Fruit fly (Drosophila melanogaster) whole organism, embryonic: ENCODE results near the gene Mo25.

Source experiments
- Aef1 ChIP-seq: fragments of 200-800 bp; sonication (Bioruptor generic); IDR thresholded peaks from 3 replicates; pipeline ENCODE4 v1.3.6; 2022; ENCODE audit warnings: missing biosample characterization, missing genetic modification characterization
- Atf6 ChIP-seq: fragments of 200-800 bp; sonication (Bioruptor generic); IDR thresholded peaks from 2 replicates; pipeline ENCODE4 v1.3.6; 2022; ENCODE audit warnings: missing biosample characterization, missing genetic modification characterization
- B-H1 ChIP-seq: fragments of 200-800 bp; sonication (Bioruptor generic); IDR thresholded peaks from 3 replicates; pipeline ENCODE4 v1.3.6; 2022; ENCODE audit warnings: missing biosample characterization, missing genetic modification characterization
- CG10209 ChIP-seq: fragments of 200-800 bp; sonication (Bioruptor generic); optimal IDR thresholded peaks from 3 replicates; lab custom pipeline; 2017; ENCODE audit warnings: missing biosample characterization, mild to moderate bottlenecking, missing genetic modification characterization, missing genetic modification reagents
- CG1024 ChIP-seq: fragments of 200-800 bp; sonication (Bioruptor generic); IDR thresholded peaks from 2 replicates; pipeline ENCODE4 v1.3.6; 2022; ENCODE audit warnings: missing biosample characterization, missing genetic modification characterization
- CG10462 ChIP-seq: fragments of 200-800 bp; sonication (Bioruptor generic); optimal IDR thresholded peaks from 2 replicates; lab custom pipeline; 2016; ENCODE audit warnings: missing biosample characterization, missing genetic modification characterization
- CG11695 ChIP-seq: fragments of 200-800 bp; sonication (Bioruptor generic); IDR thresholded peaks from 3 replicates; pipeline ENCODE4 v1.3.6; 2022; ENCODE audit warnings: missing biosample characterization, missing genetic modification characterization
- CG11723 ChIP-seq: fragments of 200-800 bp; sonication (Bioruptor generic); optimal IDR thresholded peaks from 2 replicates; lab custom pipeline; 2017; ENCODE audit warnings: missing biosample characterization, mild to moderate bottlenecking, missing genetic modification characterization
- CG12299 ChIP-seq: fragments of 200-800 bp; sonication (Bioruptor generic); optimal IDR thresholded peaks from 2 replicates; lab custom pipeline; 2018; ENCODE audit warnings: missing biosample characterization, mild to moderate bottlenecking, missing genetic modification characterization
- CG13123 ChIP-seq: fragments of 200-800 bp; sonication (Bioruptor generic); optimal IDR thresholded peaks from 2 replicates; lab custom pipeline; 2016; ENCODE audit warnings: missing biosample characterization, missing genetic modification characterization
- CG16815 ChIP-seq: fragments of 200-800 bp; sonication (Bioruptor generic); optimal IDR thresholded peaks from 3 replicates; lab custom pipeline; 2017; ENCODE audit warnings: missing biosample characterization, mild to moderate bottlenecking, missing genetic modification characterization
- CG17186 ChIP-seq: fragments of 200-800 bp; sonication (Bioruptor generic); optimal IDR thresholded peaks from 3 replicates; lab custom pipeline; 2017; ENCODE audit warnings: missing biosample characterization, missing genetic modification reagents, missing genetic modification characterization
- CG2889 ChIP-seq: fragments of 200-800 bp; sonication (Bioruptor generic); IDR thresholded peaks from 3 replicates; pipeline ENCODE4 v1.3.6; 2022; ENCODE audit warnings: missing biosample characterization, missing genetic modification characterization
- CG31388 ChIP-seq: fragments of 200-800 bp; sonication (Bioruptor generic); optimal IDR thresholded peaks from 2 replicates; lab custom pipeline; 2016; ENCODE audit warnings: missing biosample characterization, missing genetic modification characterization
- CG3726 ChIP-seq: fragments of 200-800 bp; sonication (Bioruptor generic); IDR thresholded peaks from 3 replicates; pipeline ENCODE4, ENCODE4 v1.3.6; 2022; ENCODE audit warnings: missing biosample characterization, missing genetic modification characterization
- CG3847 ChIP-seq: fragments of 200-800 bp; sonication (Bioruptor generic); IDR thresholded peaks from 2 replicates; pipeline ENCODE4 v1.3.6; 2022; ENCODE audit warnings: missing biosample characterization, missing genetic modification characterization
- CG4404 ChIP-seq: fragments of 200-800 bp; sonication (Bioruptor generic); IDR thresholded peaks from 2 replicates; pipeline ENCODE4 v1.3.6; 2022; ENCODE audit warnings: missing biosample characterization, missing genetic modification characterization
- CG7357 ChIP-seq: fragments of 200-800 bp; sonication (Bioruptor generic); IDR thresholded peaks from 3 replicates; pipeline ENCODE4 v1.3.6; 2022; ENCODE audit warnings: missing biosample characterization, missing genetic modification characterization
- CG7987 ChIP-seq: fragments of 200-800 bp; sonication (Bioruptor generic); optimal IDR thresholded peaks from 2 replicates; lab custom pipeline; 2018; ENCODE audit warnings: missing biosample characterization, mild to moderate bottlenecking, missing genetic modification characterization, moderate library complexity
- CG8359 ChIP-seq: fragments of 200-800 bp; sonication (Bioruptor generic); optimal IDR thresholded peaks from 2 replicates; lab custom pipeline; 2017; ENCODE audit warnings: missing biosample characterization, mild to moderate bottlenecking, missing genetic modification characterization, borderline replicate concordance
- CHES-1-like ChIP-seq: fragments of 200-800 bp; sonication (Bioruptor generic); optimal IDR thresholded peaks from 2 replicates; lab custom pipeline; 2016; ENCODE audit warnings: missing biosample characterization, missing genetic modification characterization
- CTCF ChIP-seq: fragments of 200-800 bp; sonication (Bioruptor generic); optimal IDR thresholded peaks from 2 replicates; lab custom pipeline; 2017; ENCODE audit warnings: missing biosample characterization, mild to moderate bottlenecking, missing genetic modification characterization, moderate library complexity
- CoRest ChIP-seq: fragments of 200-800 bp; sonication (Bioruptor generic); optimal IDR thresholded peaks from 3 replicates; lab custom pipeline; 2018; ENCODE audit warnings: missing biosample characterization, mild to moderate bottlenecking, missing genetic modification characterization, moderate library complexity
- CrebB ChIP-seq: fragments of 200-800 bp; sonication (Bioruptor generic); optimal IDR thresholded peaks from 3 replicates; lab custom pipeline; 2018; ENCODE audit warnings: missing biosample characterization, mild to moderate bottlenecking, missing genetic modification characterization
- H15 ChIP-seq: fragments of 200-800 bp; sonication (Bioruptor generic); IDR thresholded peaks from 3 replicates; pipeline ENCODE4 v1.3.6; 2022; ENCODE audit warnings: missing biosample characterization, missing genetic modification characterization
- HHEX ChIP-seq: fragments of 200-800 bp; sonication (Bioruptor generic); optimal IDR thresholded peaks from 3 replicates; lab custom pipeline; 2017; ENCODE audit warnings: missing biosample characterization, mild to moderate bottlenecking, missing genetic modification characterization, missing genetic modification reagents
- HLH4C ChIP-seq: fragments of 200-800 bp; sonication (Bioruptor generic); IDR thresholded peaks from 3 replicates; pipeline ENCODE4 v1.3.6; 2022; ENCODE audit warnings: missing biosample characterization, missing genetic modification characterization; ENCODE audit not compliant: partially characterized antibody
- HLH54F ChIP-seq: fragments of 200-800 bp; sonication (Bioruptor generic); optimal IDR thresholded peaks from 3 replicates; lab custom pipeline; 2016; ENCODE audit warnings: missing biosample characterization, missing genetic modification characterization
- Jarid2 ChIP-seq: fragments of 200-800 bp; sonication (Bioruptor generic); optimal IDR thresholded peaks from 3 replicates; lab custom pipeline; 2017; ENCODE audit warnings: mild to moderate bottlenecking, missing biosample characterization, missing genetic modification reagents, missing genetic modification characterization
- Kr ChIP-seq: fragments of 200-800 bp; sonication (Bioruptor generic); optimal IDR thresholded peaks from 2 replicates; lab custom pipeline; 2017; ENCODE audit warnings: missing biosample characterization, mild to moderate bottlenecking, missing genetic modification characterization
- MBD-R2 ChIP-seq: fragments of 200-800 bp; sonication (Bioruptor generic); IDR thresholded peaks from 2 replicates; pipeline ENCODE4 v1.3.6; 2022; ENCODE audit warnings: missing biosample characterization, missing genetic modification characterization
- Max ChIP-seq: fragments of 200-800 bp; sonication (Bioruptor generic); optimal IDR thresholded peaks from 2 replicates; lab custom pipeline; 2016; ENCODE audit warnings: missing biosample characterization, mild to moderate bottlenecking, missing genetic modification characterization
- Mrtf ChIP-seq: fragments of 200-800 bp; sonication (Bioruptor generic); IDR thresholded peaks from 3 replicates; pipeline ENCODE4 v1.3.6; 2022; ENCODE audit warnings: missing biosample characterization, missing genetic modification characterization
- Myb ChIP-seq: fragments of 200-800 bp; sonication (Bioruptor generic); optimal IDR thresholded peaks from 2 replicates; lab custom pipeline; 2016; ENCODE audit warnings: missing biosample characterization, missing genetic modification characterization
- Six4 ChIP-seq: fragments of 200-800 bp; sonication (Bioruptor generic); optimal IDR thresholded peaks from 2 replicates; lab custom pipeline; 2016; ENCODE audit warnings: missing biosample characterization, missing genetic modification characterization
- Tbp ChIP-seq: fragments of >200 bp; optimal IDR thresholded peaks from 2 replicates; lab custom pipeline; 2018; ENCODE audit warnings: missing biosample characterization, missing genetic modification characterization
- YL-1 ChIP-seq: fragments of 200-800 bp; sonication (Bioruptor generic); optimal IDR thresholded peaks from 3 replicates; lab custom pipeline; 2017; ENCODE audit warnings: missing biosample characterization, mild to moderate bottlenecking, missing genetic modification characterization
- ara ChIP-seq: fragments of 200-800 bp; sonication (Bioruptor generic); IDR thresholded peaks from 2 replicates; pipeline ENCODE4 v1.3.6; 2022; ENCODE audit warnings: missing biosample characterization, missing genetic modification characterization
- btn ChIP-seq: fragments of 200-800 bp; sonication (Bioruptor generic); optimal IDR thresholded peaks from 2 replicates; lab custom pipeline; 2016; ENCODE audit warnings: missing biosample characterization, missing genetic modification characterization
- disco-r ChIP-seq: fragments of 200-800 bp; sonication (Bioruptor generic); optimal IDR thresholded peaks from 2 replicates; lab custom pipeline; 2016; ENCODE audit warnings: missing biosample characterization, missing genetic modification characterization
- ewg ChIP-seq: fragments of 200-800 bp; sonication (Bioruptor generic); optimal IDR thresholded peaks from 3 replicates; lab custom pipeline; 2017; ENCODE audit warnings: mild to moderate bottlenecking, missing biosample characterization, missing genetic modification reagents, missing genetic modification characterization
- gsb-n ChIP-seq: fragments of 200-800 bp; sonication (Bioruptor generic); optimal IDR thresholded peaks from 3 replicates; lab custom pipeline; 2018; ENCODE audit warnings: missing biosample characterization, mild to moderate bottlenecking, missing genetic modification characterization
- hbn ChIP-seq: fragments of 200-800 bp; sonication (Bioruptor generic); IDR thresholded peaks from 2 replicates; pipeline ENCODE4 v1.3.6; 2022; ENCODE audit warnings: missing biosample characterization, missing genetic modification characterization; ENCODE audit not compliant: partially characterized antibody
- insv ChIP-seq, 2 experiments: fragments of 200-800 bp; sonication (Bioruptor generic); optimal IDR thresholded peaks; 3 replicates each; lab custom pipeline; 2016 to 2018; ENCODE audit warnings: missing biosample characterization in 2 of 2, missing genetic modification characterization in 2 of 2
- kah ChIP-seq: fragments of 200-800 bp; sonication (Bioruptor generic); optimal IDR thresholded peaks from 2 replicates; lab custom pipeline; 2018; ENCODE audit warnings: missing biosample characterization, mild to moderate bottlenecking, missing genetic modification characterization
- kay ChIP-seq: fragments of 200-800 bp; sonication (Bioruptor generic); optimal IDR thresholded peaks from 2 replicates; lab custom pipeline; 2016; ENCODE audit warnings: missing biosample characterization, missing genetic modification characterization
- mirr ChIP-seq: fragments of 200-800 bp; sonication (Bioruptor generic); optimal IDR thresholded peaks from 3 replicates; lab custom pipeline; 2018; ENCODE audit warnings: missing biosample characterization, mild to moderate bottlenecking, missing genetic modification characterization
- mld ChIP-seq: fragments of 200-800 bp; sonication (Bioruptor generic); IDR thresholded peaks from 3 replicates; pipeline ENCODE4 v1.3.6; 2022; ENCODE audit warnings: missing biosample characterization, missing genetic modification characterization; ENCODE audit not compliant: partially characterized antibody
- prd ChIP-seq, 3 experiments: fragments of >200 bp in 2 of 3; fragments of 200-800 bp in 1 of 3; sonication (Bioruptor generic) in 1 of 3; optimal IDR thresholded peaks in 2 of 3; IDR thresholded peaks in 1 of 3; 2 replicates in 2 of 3; 3 replicates in 1 of 3; pipeline versions ENCODE4 v1.3.6 to Lab custom; 2017 to 2022; ENCODE audit warnings: missing biosample characterization in 1 of 3, missing genetic modification characterization in 1 of 3
- rib ChIP-seq: fragments of 200-800 bp; sonication (Bioruptor generic); IDR thresholded peaks from 2 replicates; pipeline ENCODE4 v1.3.6; 2022; ENCODE audit warnings: missing biosample characterization, missing genetic modification characterization
- unpg ChIP-seq: fragments of 200-800 bp; sonication (Bioruptor generic); optimal IDR thresholded peaks from 3 replicates; lab custom pipeline; 2018; ENCODE audit warnings: missing biosample characterization, mild to moderate bottlenecking, missing genetic modification characterization, moderate library complexity

Mo25 gene

DNA sequence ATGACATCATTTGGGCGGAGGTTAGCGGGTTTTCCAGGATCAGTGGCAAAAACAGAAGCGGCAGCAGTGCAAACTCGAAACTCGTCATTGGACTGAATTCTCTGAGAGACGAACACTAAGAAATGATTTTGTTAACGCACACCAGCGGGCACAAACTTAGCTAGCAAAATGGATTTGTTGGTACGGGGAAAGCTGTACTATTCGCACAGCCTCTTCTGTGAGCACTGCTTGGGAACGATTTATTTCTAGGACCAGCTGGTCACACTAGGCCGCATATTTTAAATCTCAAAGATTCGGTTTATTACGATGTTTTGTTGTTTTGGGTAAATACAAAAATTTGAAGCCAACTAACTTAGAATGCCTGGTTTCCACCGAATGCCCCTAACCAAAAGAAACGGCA, 6.2 kb downstream of the Mo25 start, which contains the start of gene CG4098 (continued):
- TF ChIP-seq Max (no peak), CG1024 (GFP tag; lab: Robert Waterston, UW) (no peak), rib (GFP tag; lab: Robert Waterston, UW) (no peak), hbn (peak; percentile 21; the same call in 1 of the 2 replicates), CG2889 (peak; percentile 57; the same call in 1 of the 3 replicates), ewg (GFP tag; lab: Kevin White, UChicago) (no peak), mirr (GFP tag; lab: Kevin White, UChicago) (peak; percentile 55), prd (optimal IDR thresholded peaks at IDR 0.05; lab: Kevin White, UChicago) (no peak), prd (GFP tag; IDR thresholded peaks at IDR 0.05; lab: Robert Waterston, UW) (peak; percentile 77), Atf6 (GFP tag; lab: Robert Waterston, UW) (peak; percentile 67), HLH4C (GFP tag; lab: Robert Waterston, UW) (no peak), YL-1 (GFP tag; lab: Kevin White, UChicago) (peak; percentile 37), HHEX (GFP tag; lab: Kevin White, UChicago) (peak; percentile 13), Six4 (GFP tag; lab: Kevin White, UChicago) (no peak), mld (GFP tag; lab: Robert Waterston, UW) (no peak), CG7357 (peak; percentile 37; the same call in 1 of the 3 replicates), Mrtf (peak; percentile 58; the same call in 1 of the 3 replicates), B-H1 (GFP tag; lab: Robert Waterston, UW) (peak; percentile 24; the same call in 2 of the 3 replicates), kay (GFP tag; lab: Kevin White, UChicago) (peak; percentile 2), Aef1 (GFP tag; lab: Robert Waterston, UW) (peak; percentile 58), Jarid2 (GFP tag; lab: Kevin White, UChicago) (no peak), H15 (GFP tag; lab: Robert Waterston, UW) (peak; percentile 62; the same call in 1 of the 3 replicates), CG3847 (GFP tag; lab: Robert Waterston, UW) (peak; percentile 93), CrebB (tag; lab: Kevin White, UChicago) (peak; percentile 2), CHES-1-like (GFP tag; lab: Kevin White, UChicago) (peak; percentile 46), CG11723 (no peak), Tbp (GFP tag; lab: Kevin White, UChicago) (no peak), CTCF (GFP tag; lab: Kevin White, UChicago) (no peak), CG13123 (GFP tag; lab: Kevin White, UChicago) (peak; percentile 25), insv (GFP tag; optimal IDR thresholded peaks at IDR 0.05; lab: Kevin White, UChicago) (no peak), CG12299 (tag; lab: Kevin White, UChicago) (no peak), CG17186 (no peak), gsb-n (tag; lab: Kevin White, UChicago) (no peak), CG4404 (GFP tag; lab: Robert Waterston, UW) (no peak), CG10209 (peak; percentile 38), ara (no peak; the same call in 1 of the 2 replicates), CG10462 (GFP tag; lab: Kevin White, UChicago) (no peak), CG3726 (GFP tag; lab: Robert Waterston, UW) (0 out of 3 replicates have a peak, but pooled peaks have one; percentile 65), btn (peak; percentile 2), Myb (peak; percentile 61), unpg (GFP tag; lab: Kevin White, UChicago) (peak; percentile 49), CG31388 (GFP tag; lab: Kevin White, UChicago) (no peak), CG11695 (GFP tag; lab: Robert Waterston, UW) (no peak), MBD-R2 (peak; percentile 95), CoRest (tag; lab: Kevin White, UChicago) (peak; percentile 38), CG8359 (GFP tag; lab: Kevin White, UChicago) (no peak), Kr (GFP tag; lab: Kevin White, UChicago) (no peak), kah (GFP tag; lab: Kevin White, UChicago) (no peak), CG7987 (GFP tag; lab: Kevin White, UChicago) (peak; percentile 29), HLH54F (peak; percentile 69), disco-r (GFP tag; lab: Kevin White, UChicago) (no peak), CG16815 (no peak)
